Worm (Caenorhabditis elegans) whole organism, late embryonic: ENCODE measurements around the gene srh-215.

Experiments
- ama-1 ChIP-seq: fragments of 150-350 bp; optimal IDR thresholded peaks from 2 replicates; lab custom pipeline; 2014
- dve-1 ChIP-seq: sonication (generic microtip); optimal IDR thresholded peaks from 2 replicates; lab custom pipeline; 2017; ENCODE audit warnings: antibody characterized with exemption, mild to moderate bottlenecking, missing genetic modification characterization, missing compliant biosample characterization
- ets-4 ChIP-seq: sonication (generic microtip); optimal IDR thresholded peaks from 2 replicates; lab custom pipeline; 2016; ENCODE audit warnings: missing genetic modification characterization, missing compliant biosample characterization
- rnt-1 ChIP-seq: sonication (generic microtip); optimal IDR thresholded peaks from 2 replicates; lab custom pipeline; 2016; ENCODE audit warnings: missing genetic modification characterization, missing compliant biosample characterization

DNA sequence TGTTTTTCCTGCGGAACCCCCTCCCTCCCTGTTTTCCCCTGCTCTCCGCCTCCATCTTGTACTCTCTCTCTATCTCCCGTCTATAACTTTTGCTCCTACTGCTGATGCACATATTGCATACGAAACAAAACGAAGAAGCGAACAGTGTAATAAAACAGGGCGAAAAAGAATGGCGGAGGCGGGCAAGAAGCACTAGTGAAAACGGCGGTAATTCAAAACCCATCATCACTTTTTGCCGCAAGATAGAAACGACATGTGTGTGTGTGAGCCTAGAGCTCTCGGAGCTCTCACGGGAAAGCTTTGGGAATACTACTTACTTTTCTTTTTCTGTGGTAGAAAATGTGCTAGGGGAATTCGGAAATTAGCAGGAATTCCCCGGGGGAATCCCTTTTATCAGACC lies 4.3 kb upstream of the srh-215 start:
- TF ChIP-seq ets-4 (tag; lab: Kevin White, UChicago) = no peak
- TF ChIP-seq dve-1 (tag; lab: Kevin White, UChicago) = no peak
- no peak for TF ChIP-seq rnt-1 (tag; lab: Kevin White, UChicago)
- no peak for TF ChIP-seq ama-1
